Fruit fly (Drosophila melanogaster): ENCODE results near the gene Tpt.

Tpt gene

DNA sequence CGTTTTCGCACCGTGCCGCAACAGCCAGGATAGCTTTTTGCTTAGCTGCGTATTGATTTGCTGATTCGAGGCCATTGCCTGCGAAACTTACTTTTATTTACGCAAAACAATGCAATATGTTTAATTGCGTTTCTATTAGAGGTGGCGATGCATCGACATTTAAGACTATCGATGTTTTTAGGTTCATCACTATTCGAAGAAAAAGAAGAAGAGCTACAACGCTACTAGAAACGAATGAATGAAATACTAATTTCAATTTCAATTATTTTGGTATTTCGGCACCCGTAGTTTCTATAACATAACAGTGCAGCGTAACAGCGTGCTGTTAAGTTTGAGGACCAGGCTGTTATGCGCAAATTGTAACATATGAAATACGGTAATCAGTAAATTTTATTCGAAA, at the start of gene Tpt, which contains the start of the genes mkg-p and CG13667:
Gene Tpt, minus strand, starts transcription at position 155 of the 400 bp plus-strand sequence.
Gene mkg-p, minus strand, starts transcription at position 155 of the 400 bp plus-strand sequence.
Gene CG13667, plus strand, starts transcription at position 332 of the 400 bp plus-strand sequence.
- TF ChIP-seq psq (optimal IDR thresholded peaks at IDR 0.05) = no peak
- no peak for TF ChIP-seq h (optimal IDR thresholded peaks at IDR 0.05)

DNA sequence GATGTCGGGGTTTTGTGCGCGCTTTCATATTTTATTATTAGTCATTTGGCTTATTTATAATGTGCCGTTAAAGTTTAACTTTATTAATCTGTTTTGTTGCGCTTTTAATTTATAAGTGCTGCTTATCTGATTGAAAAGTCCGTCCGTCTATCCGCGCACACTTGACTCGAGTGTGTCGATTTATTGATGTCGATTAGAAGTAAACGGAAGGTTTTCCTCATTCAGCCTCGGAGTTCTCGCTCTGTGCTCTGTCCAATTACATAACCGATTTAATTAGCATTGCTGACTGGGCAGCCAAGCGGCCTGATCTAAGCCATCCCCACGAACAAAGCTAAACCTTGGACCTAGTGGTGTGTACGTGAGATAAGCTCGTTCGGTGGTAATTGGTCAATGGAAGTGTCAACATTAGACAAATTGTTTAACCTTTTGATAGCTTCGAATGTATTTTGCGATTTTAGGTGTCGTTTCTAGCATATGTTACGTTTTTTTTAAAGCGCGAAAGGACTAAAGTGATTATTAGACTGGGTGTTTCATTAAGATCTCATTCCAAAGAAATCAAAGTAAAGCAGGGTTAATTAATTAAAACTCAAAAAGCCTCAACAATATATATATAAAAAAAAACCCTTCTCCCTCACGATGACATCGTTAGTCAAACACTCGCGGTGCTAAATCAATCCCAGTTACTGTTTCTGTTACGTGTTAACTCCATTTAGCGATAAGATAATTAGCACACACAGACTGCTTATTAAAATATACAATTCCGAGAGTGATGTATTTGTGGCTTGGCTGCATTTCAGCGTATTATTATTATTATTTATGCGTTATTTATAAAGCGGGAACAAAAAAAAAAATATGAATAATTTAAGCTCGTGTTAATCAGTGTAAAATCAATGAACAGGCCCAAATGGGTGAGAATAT, 48.6 kb upstream of the Tpt start:
- no peak for TF ChIP-seq h (optimal IDR thresholded peaks at IDR 0.05)
- no peak for TF ChIP-seq Sin3A (optimal IDR thresholded peaks at IDR 0.05)
- no peak for TF ChIP-seq Myc (optimal IDR thresholded peaks at IDR 0.05)
- no peak for TF ChIP-seq insv (optimal IDR thresholded peaks at IDR 0.05)
- TF ChIP-seq ttk (optimal IDR thresholded peaks at IDR 0.05) = no peak
- TF ChIP-seq psq (optimal IDR thresholded peaks at IDR 0.05) = no peak

DNA sequence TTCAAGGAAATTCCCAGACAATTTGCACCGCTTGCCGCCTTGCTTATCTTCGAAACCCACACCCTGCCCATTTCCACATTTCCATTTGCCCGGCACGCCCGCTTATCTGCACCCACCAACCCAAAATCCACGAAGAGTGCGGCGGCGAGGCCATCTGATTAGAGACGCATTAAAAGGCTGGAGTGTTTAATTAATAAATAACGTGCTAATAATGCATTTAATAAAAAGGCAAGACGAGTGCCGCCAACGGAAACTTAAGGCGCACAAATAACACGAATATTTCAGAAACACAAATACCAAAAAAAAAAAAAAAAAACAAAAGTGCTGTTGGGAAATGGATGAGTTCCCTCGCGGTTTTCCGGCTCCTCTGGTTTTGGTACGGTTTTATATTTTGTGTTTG, 47.9 kb upstream of the Tpt start:
- TF ChIP-seq Myc (optimal IDR thresholded peaks at IDR 0.05) = no peak
- TF ChIP-seq insv (optimal IDR thresholded peaks at IDR 0.05) = no peak
- no peak for TF ChIP-seq ttk (optimal IDR thresholded peaks at IDR 0.05)
- TF ChIP-seq h (optimal IDR thresholded peaks at IDR 0.05) = no peak
- no peak for TF ChIP-seq psq (optimal IDR thresholded peaks at IDR 0.05)
- TF ChIP-seq Sin3A (optimal IDR thresholded peaks at IDR 0.05) = no peak

DNA sequence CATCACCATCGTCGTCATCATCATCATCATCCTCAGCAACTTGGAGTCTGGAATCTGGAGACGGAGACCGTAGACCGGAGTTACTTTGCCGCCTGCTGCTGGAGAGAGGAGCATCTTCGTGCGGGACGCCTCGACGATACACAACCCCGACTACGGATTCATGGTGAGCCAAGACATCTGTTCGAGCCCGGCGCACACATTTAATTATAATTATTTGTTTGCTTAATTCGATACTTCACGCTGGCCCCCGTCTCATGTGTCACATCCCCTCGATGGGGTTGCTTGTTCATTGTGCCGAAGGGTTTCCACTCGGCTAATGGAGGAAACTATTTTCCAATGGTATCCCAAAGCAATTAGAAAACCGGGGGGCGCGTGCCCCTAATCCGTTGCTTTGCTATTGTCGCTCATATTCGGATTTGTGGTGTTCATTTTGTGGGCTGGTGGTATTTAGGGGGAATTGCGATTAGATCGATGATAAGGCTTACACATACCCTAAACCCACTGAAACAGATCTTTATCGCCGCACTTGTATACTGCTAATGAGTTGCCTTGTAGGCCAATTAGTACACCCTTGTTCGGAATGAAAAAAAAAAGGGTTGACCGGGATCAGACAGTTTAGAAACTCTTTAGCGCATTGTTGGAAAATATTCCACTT, 47.0 kb upstream of the Tpt start:
- no peak for TF ChIP-seq h (optimal IDR thresholded peaks at IDR 0.05)
- TF ChIP-seq Myc (optimal IDR thresholded peaks at IDR 0.05) = no peak
- TF ChIP-seq insv (optimal IDR thresholded peaks at IDR 0.05) = no peak
- no peak for TF ChIP-seq Sin3A (optimal IDR thresholded peaks at IDR 0.05)
- no peak for TF ChIP-seq psq (optimal IDR thresholded peaks at IDR 0.05)
- TF ChIP-seq ttk (optimal IDR thresholded peaks at IDR 0.05) = no peak

DNA sequence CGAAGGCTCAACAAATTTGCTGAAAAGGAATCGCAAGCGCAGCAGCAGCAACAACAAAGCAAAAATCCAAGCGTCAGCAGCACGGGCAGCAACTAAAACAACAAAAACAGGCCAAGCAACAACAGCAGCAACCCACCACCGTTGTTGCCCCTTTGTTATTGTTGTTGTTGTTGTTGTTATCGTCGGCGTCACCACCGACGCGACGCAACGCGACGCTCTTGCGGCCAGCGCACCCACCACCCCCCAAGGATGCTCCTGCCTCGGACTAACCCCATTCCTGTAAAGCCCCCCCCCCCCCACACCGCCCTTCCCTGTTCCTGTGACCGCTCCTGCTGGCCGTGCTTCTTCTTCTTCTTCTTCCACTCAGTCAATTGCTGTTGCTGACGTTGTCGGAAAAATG, 45.7 kb upstream of the Tpt start:
- TF ChIP-seq Myc (optimal IDR thresholded peaks at IDR 0.05) (no peak), h (optimal IDR thresholded peaks at IDR 0.05) (no peak), insv (optimal IDR thresholded peaks at IDR 0.05) (no peak), ttk (optimal IDR thresholded peaks at IDR 0.05) (no peak), psq (optimal IDR thresholded peaks at IDR 0.05) (no peak), Sin3A (optimal IDR thresholded peaks at IDR 0.05) (no peak)

DNA sequence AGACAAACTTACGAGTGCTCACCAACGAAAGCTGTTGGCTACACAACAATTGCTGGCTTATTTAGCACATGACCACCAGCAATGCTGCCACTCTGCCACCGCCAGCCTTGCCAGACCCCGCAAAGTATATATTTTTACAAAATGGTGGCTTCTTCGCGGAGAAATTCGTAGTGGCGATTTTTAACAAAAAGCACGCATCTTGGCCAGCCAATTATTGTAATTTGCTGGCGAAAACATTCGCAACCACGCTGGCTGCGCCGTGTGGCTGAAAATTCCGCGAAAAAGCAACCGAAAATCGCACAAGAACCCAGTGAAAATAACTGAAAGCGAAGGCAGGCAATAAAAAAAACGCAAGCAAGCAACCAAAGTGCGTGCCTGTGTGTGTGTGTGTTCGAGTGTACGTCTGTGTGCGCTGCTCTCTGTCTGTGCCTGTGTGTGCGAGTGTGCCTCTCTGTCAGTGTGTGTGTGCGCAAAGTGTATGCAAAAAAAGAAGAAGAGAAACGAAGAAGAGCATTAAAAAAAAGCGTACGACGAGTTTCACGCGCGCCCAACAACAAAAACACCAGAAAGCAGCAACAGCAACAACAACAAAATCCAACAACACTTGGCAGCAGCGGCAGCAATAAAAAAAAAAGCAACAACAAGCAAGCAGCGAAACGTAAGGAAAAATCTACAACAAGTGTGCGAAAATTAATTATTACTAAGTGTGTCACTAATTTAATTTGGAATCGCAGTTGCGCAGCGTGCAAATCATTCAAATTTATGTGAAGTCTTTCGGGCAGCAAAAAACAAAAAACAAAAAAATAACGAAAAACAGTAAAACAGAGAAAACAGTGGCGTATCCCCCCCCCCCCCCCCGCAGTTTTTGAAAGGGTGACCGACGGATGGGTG, 45.0 kb upstream of the Tpt start, which contains the start of gene Gug:
Gene Gug, plus strand, starts transcription at position 123 of the 891 bp plus-strand sequence.
- TF ChIP-seq psq (optimal IDR thresholded peaks at IDR 0.05) (no peak), Myc (optimal IDR thresholded peaks at IDR 0.05) (no peak), Sin3A (optimal IDR thresholded peaks at IDR 0.05) (no peak), h (optimal IDR thresholded peaks at IDR 0.05) (no peak), insv (optimal IDR thresholded peaks at IDR 0.05) (no peak)

DNA sequence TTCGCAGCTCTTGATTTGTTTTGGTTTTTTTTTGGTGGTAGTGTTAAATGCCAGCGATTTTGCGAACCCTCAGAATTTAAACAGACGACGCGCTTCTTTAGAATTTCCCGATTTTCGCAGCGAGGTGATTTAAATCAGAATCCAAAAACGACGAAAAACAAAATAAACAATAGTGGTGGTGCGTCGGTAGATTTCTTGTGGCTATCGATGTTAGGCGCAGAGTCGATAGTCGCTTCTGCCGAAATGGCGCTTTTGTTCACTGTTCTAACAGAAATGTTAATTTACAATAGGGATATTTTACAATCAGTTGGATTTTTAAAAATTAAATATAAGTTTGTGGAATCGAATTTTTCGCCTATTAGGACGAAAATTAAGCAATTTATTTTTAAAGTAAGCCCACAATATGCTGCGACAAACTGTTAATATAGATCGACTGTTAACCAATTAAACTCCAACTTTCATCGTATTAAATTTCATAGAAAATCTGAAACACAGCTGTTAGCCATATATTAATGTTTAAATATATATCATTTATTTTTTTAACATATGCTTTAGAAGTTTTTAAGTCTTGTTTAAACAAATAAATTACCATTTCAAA, 44.2 kb upstream of the Tpt start, which contains the start of gene CG6983:
Gene CG6983, minus strand, starts transcription at position 176 of the 598 bp plus-strand sequence.
- TF ChIP-seq h (optimal IDR thresholded peaks at IDR 0.05) = no peak
- TF ChIP-seq psq (optimal IDR thresholded peaks at IDR 0.05) = no peak
- no peak for TF ChIP-seq Myc (optimal IDR thresholded peaks at IDR 0.05)
- no peak for TF ChIP-seq Sin3A (optimal IDR thresholded peaks at IDR 0.05)
- no peak for TF ChIP-seq ttk (optimal IDR thresholded peaks at IDR 0.05)
- no peak for TF ChIP-seq insv (optimal IDR thresholded peaks at IDR 0.05)

DNA sequence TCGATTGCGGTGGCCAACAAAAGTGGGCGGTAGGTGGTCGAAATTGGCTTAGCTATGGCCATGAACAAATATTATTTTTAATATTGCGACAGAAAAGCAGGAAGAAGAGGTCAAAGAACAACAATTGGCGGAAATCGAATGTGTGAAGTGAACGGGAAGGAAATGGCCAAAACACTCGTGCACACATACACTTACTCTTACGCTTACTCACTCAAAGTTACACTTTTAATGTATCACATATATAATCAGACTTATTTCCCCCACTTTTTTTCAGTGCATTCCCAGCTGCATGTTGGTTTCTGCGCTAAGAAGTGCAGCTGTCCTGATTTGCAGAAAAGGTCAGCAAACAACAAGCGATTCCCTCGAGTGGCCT, 43.4 kb upstream of the Tpt start:
- TF ChIP-seq h (optimal IDR thresholded peaks at IDR 0.05) (no peak), insv (optimal IDR thresholded peaks at IDR 0.05) (no peak), Myc (optimal IDR thresholded peaks at IDR 0.05) (no peak), Sin3A (optimal IDR thresholded peaks at IDR 0.05) (no peak), ttk (optimal IDR thresholded peaks at IDR 0.05) (no peak), psq (optimal IDR thresholded peaks at IDR 0.05) (no peak)

DNA sequence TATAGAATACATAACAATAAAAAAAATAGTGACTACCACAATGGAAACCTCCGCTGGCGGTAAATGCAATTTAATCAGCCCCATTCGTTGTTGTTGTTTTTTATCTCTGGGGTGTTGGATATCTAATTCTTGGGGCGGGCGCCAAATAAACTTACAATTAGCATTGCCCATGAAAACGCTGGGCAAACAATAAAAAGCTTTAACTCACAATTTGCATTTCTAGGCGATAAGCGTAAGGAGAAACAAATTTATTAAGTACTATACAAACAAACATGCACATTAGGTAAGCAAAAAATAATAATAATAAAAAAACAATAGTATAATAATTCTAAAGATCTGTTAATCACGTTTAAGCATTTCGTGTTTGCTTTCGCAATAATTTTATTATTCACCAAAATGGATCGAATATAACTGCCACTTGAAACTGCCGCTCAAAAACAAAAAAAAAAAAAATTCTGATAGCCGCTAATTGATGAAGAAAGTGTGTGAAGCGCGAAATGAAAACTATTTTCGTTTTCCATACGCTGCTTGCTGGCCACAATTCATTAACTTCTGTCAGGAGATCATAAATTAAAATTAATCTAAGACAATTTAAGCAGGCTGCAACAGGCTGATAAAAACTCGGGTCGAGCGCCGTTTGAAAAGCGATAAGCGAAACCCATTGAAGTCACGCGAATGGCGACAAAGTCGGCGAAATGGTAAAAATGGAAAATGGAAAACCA, 42.9 kb upstream of the Tpt start:
- no peak for TF ChIP-seq psq (optimal IDR thresholded peaks at IDR 0.05)
- no peak for TF ChIP-seq insv (optimal IDR thresholded peaks at IDR 0.05)
- no peak for TF ChIP-seq ttk (optimal IDR thresholded peaks at IDR 0.05)
- TF ChIP-seq Myc (optimal IDR thresholded peaks at IDR 0.05) = no peak
- TF ChIP-seq Sin3A (optimal IDR thresholded peaks at IDR 0.05) = no peak
- no peak for TF ChIP-seq h (optimal IDR thresholded peaks at IDR 0.05)

DNA sequence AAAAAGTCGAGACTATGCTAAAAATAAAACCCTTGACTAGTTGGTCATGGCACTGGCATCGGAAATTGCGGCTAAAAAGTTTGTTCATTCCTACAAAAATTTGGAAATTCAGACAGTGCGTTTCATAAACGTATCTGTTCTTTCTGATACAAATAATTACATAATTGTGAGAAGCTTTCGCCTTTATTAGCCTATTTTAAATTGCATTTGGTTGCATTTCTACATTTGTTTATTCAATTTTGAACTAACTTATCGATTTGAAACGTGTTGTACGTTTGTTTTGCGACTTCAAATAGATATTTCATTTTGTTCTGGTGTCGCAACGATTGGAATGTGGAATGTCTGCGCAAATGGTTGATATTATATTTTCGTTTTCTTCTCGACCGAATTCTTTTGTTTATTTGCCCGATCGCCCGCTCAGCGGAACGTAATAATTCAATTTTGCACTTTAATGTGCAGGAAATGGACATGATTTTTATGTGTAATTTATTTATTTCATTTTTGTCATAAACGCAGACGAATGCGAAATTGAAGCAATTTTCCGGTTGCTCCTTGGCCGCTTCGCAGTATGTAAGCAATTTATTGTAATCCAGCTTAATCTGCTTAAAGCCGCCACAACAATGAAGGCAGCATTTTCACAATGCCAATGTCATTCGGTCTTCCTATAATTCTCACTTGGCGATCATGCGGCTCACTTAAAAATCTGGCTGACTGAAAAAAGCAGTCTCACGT, 41.1 kb upstream of the Tpt start:
- TF ChIP-seq insv (optimal IDR thresholded peaks at IDR 0.05) (no peak), h (optimal IDR thresholded peaks at IDR 0.05) (no peak), ttk (optimal IDR thresholded peaks at IDR 0.05) (no peak), psq (optimal IDR thresholded peaks at IDR 0.05) (no peak), Sin3A (optimal IDR thresholded peaks at IDR 0.05) (no peak), Myc (optimal IDR thresholded peaks at IDR 0.05) (no peak)

Measured in Kc167 (cell line).